Worm (Caenorhabditis elegans): Measurements from ENCODE around the gene Y37H2A.13.

The Y37H2A.13 gene

ce11 chrV:18191128-18191527 lies 48.5 kb downstream of the Y37H2A.13 start, which contains the start of gene clec-42:
Gene clec-42, plus strand, starts transcription at chrV:18191412.
- TF ChIP-seq efl-1 (optimal IDR thresholded peaks at IDR 0.05) (no peak), efl-1 (GFP tag; optimal IDR thresholded peaks at IDR 0.05 in 1 of 2) (peak in 1 of 2 experiments; percentile 8), alr-1 (tag; optimal IDR thresholded peaks at IDR 0.05; ENCODE audit: borderline replicate concordance) (no peak), C04F5.9 (tag; optimal IDR thresholded peaks at IDR 0.05) (no peak), elt-2 (tag; optimal IDR thresholded peaks at IDR 0.05) (peak; percentile 88), lin-14 (GFP tag; optimal IDR thresholded peaks at IDR 0.05) (no peak), nhr-84 (tag; optimal IDR thresholded peaks at IDR 0.05) (no peak), nhr-90 (tag; optimal IDR thresholded peaks at IDR 0.05; ENCODE audit: poor library complexity) (peak; percentile 2)

Data from whole organism, L1 larva.